Worm (Caenorhabditis elegans) whole organism, L1 larva: ENCODE data around the gene lir-1.

ENCODE experiments used
- Y116A8C.19 ChIP-seq: sonication (generic microtip); optimal IDR thresholded peaks from 2 replicates; lab custom pipeline; 2016; ENCODE audit warnings: missing compliant biosample characterization, missing genetic modification characterization, borderline replicate concordance
- egl-27 ChIP-seq, 2 experiments: fragments of 150-350 bp in 1 of 2; sonication (generic microtip); optimal IDR thresholded peaks; 3 replicates each; lab custom pipeline; 2017 to 2018; ENCODE audit warnings: missing biosample characterization in 2 of 2, missing genetic modification characterization in 2 of 2, missing genetic modification reagents in 2 of 2
- jun-1 ChIP-seq: fragments of 150-350 bp; optimal IDR thresholded peaks from 2 replicates; lab custom pipeline; 2014; ENCODE audit warnings: missing biosample characterization, missing genetic modification reagents, missing genetic modification characterization
- lin-13 ChIP-seq: fragments of 150-350 bp; optimal IDR thresholded peaks from 2 replicates; lab custom pipeline; 2014; ENCODE audit warnings: missing biosample characterization, missing genetic modification reagents, missing genetic modification characterization
- mab-9 ChIP-seq: fragments of 200-800 bp; sonication (Bioruptor generic); IDR thresholded peaks from 2 replicates; pipeline ENCODE4 v1.3.6; 2022; ENCODE audit warnings: missing genetic modification reagents, missing genetic modification characterization, missing compliant biosample characterization
- mep-1 ChIP-seq: fragments of 150-350 bp; optimal IDR thresholded peaks from 2 replicates; lab custom pipeline; 2014; ENCODE audit warnings: missing biosample characterization, missing genetic modification characterization
- skn-1 ChIP-seq: fragments of 150-350 bp; optimal IDR thresholded peaks from 2 replicates; lab custom pipeline; 2014; ENCODE audit warnings: missing biosample characterization, missing genetic modification characterization
- zag-1 ChIP-seq: fragments of 150-350 bp; optimal IDR thresholded peaks from 2 replicates; lab custom pipeline; 2014; ENCODE audit warnings: missing biosample characterization, missing genetic modification characterization

DNA sequence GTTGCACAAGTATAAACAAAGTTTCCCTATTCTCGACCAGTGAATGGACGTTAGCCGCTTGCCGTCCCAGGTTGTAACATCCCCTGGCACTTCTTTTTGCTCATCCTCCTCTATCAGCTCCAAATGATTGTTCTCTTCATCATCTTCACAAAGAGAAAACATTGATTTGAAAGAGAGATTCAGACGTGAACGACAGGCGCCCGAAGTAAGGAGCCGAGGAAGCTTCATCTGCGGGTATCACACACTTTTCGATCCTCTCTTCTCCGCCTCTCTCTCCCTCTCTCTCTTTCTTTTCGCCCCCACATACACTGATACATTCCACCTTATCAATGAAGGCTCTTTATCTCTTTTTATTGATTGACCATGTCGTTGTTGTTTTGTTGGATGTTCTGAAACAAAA lies 51.0 kb downstream of the lir-1 start:
- TF ChIP-seq egl-27 (tag; optimal IDR thresholded peaks at IDR 0.05; lab: Kevin White, UChicago) (no peak), Y116A8C.19 (tag; lab: Kevin White, UChicago) (no peak), mab-9 (GFP tag; lab: Robert Waterston, UW) (no peak), jun-1 (tag; lab: Kevin White, UChicago) (no peak), mep-1 (tag; lab: Kevin White, UChicago) (no peak), lin-13 (no peak), zag-1 (no peak), skn-1 (tag; lab: Kevin White, UChicago) (no peak)
